Worm (Caenorhabditis elegans): ENCODE results near the gene M04B2.6.

DNA sequence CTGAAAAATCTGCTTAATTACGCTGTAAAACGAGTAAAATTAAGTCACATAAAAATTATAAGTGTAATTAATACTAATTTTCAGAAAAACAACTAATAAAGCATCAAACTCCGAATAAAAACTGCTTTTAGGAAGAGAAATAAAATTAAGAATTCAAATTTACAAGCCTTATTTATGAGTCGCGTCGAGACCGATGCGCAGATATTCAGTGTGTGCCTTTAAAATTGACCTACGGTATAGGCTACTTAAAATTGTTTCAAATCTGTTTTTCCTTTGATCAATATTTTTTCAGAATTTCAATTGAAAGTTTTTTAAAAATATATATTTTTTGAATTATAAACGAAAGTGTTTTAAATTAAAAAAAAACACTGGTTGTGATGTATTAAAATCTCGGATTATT is 12.4 kb downstream of the M04B2.6 start, which contains the start of gene sms-1:
- TF ChIP-seq dao-5 (tag; optimal IDR thresholded peaks at IDR 0.05): no peak
- TF ChIP-seq W03F9.2 (tag; optimal IDR thresholded peaks at IDR 0.05): no peak
- TF ChIP-seq him-1 (tag; optimal IDR thresholded peaks at IDR 0.05): no peak
